Worm (Caenorhabditis elegans) whole organism, late embryonic: ENCODE data around the gene T07F8.1.

ENCODE experiments used
- C38D4.7 ChIP-seq: fragments of 200-800 bp; sonication (Bioruptor generic); optimal IDR thresholded peaks from 2 replicates; lab custom pipeline; 2018; ENCODE audit warnings: mild to moderate bottlenecking, missing genetic modification characterization, moderate library complexity, missing compliant biosample characterization
- F13H6.1 ChIP-seq: sonication (generic microtip); optimal IDR thresholded peaks from 2 replicates; lab custom pipeline; 2016; ENCODE audit warnings: missing genetic modification characterization, missing compliant biosample characterization
- ceh-45 ChIP-seq: fragments of 200-800 bp; sonication (Bioruptor generic); IDR thresholded peaks from 2 replicates; pipeline ENCODE4 v1.3.6; 2022; ENCODE audit warnings: missing genetic modification reagents, missing genetic modification characterization, missing compliant biosample characterization
- ceh-48 ChIP-seq: sonication (generic microtip); optimal IDR thresholded peaks from 2 replicates; lab custom pipeline; 2016; ENCODE audit warnings: missing genetic modification characterization, inconsistent platforms, missing compliant biosample characterization
- dve-1 ChIP-seq: sonication (generic microtip); optimal IDR thresholded peaks from 2 replicates; lab custom pipeline; 2017; ENCODE audit warnings: antibody characterized with exemption, mild to moderate bottlenecking, missing genetic modification characterization, missing compliant biosample characterization
- elt-4 ChIP-seq: sonication (generic microtip); optimal IDR thresholded peaks from 2 replicates; lab custom pipeline; 2016; ENCODE audit warnings: missing genetic modification characterization, missing compliant biosample characterization
- fkh-10 ChIP-seq: fragments of 150-350 bp; optimal IDR thresholded peaks from 2 replicates; lab custom pipeline; 2014; ENCODE audit warnings: missing biosample characterization, missing genetic modification reagents, missing genetic modification characterization
- nfya-1 ChIP-seq: sonication (generic microtip); optimal IDR thresholded peaks from 2 replicates; lab custom pipeline; 2017; ENCODE audit warnings: missing genetic modification characterization, mild to moderate bottlenecking, missing compliant biosample characterization, antibody characterized with exemption, moderate library complexity
- nhr-11 ChIP-seq: fragments of 150-350 bp; optimal IDR thresholded peaks from 2 replicates; lab custom pipeline; 2014; ENCODE audit warnings: missing biosample characterization, missing genetic modification characterization
- odd-2 ChIP-seq: sonication (generic microtip); optimal IDR thresholded peaks from 2 replicates; lab custom pipeline; 2017; ENCODE audit warnings: antibody characterized with exemption, mild to moderate bottlenecking, missing genetic modification characterization, missing compliant biosample characterization
- pqm-1 ChIP-seq: sonication (generic microtip); optimal IDR thresholded peaks from 2 replicates; lab custom pipeline; 2016; ENCODE audit warnings: missing genetic modification characterization, missing compliant biosample characterization
- ref-2 ChIP-seq: sonication (generic microtip); optimal IDR thresholded peaks from 2 replicates; lab custom pipeline; 2016; ENCODE audit warnings: missing genetic modification characterization, missing compliant biosample characterization
- tbx-2 ChIP-seq: sonication (generic microtip); optimal IDR thresholded peaks from 2 replicates; lab custom pipeline; 2016; ENCODE audit warnings: missing genetic modification characterization, missing compliant biosample characterization
- unc-86 ChIP-seq: sonication (generic microtip); optimal IDR thresholded peaks from 2 replicates; lab custom pipeline; 2016; ENCODE audit warnings: missing genetic modification characterization, missing compliant biosample characterization

DNA sequence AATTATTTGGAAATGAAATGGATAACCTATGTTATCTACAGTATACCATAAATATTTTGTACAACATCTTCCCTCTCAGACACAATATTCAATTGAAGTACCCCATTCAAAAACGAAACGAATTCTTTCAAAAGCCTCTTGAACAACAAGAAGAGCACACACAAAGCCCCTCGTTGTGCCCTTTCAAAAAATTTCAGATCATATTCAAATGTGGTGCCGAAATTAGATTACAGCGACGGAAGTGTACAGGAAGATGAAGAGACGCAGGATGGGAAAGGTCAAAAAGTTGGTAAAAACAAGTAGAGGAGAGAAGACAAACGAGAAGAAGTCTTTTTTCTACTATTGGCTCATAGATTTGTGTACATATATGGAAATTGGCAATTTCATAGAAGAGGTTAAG lies 27.9 kb downstream of the T07F8.1 start:
- no peak for TF ChIP-seq ceh-48 (tag; lab: Kevin White, UChicago)
- no peak for TF ChIP-seq unc-86 (tag; lab: Kevin White, UChicago)
- no peak for TF ChIP-seq ref-2
- no peak for TF ChIP-seq nhr-11 (tag; lab: Kevin White, UChicago)
- TF ChIP-seq tbx-2 (tag; lab: Kevin White, UChicago), result no peak
- no peak for TF ChIP-seq dve-1 (tag; lab: Kevin White, UChicago)
- no peak for TF ChIP-seq C38D4.7 (GFP tag; lab: Kevin White, UChicago)
- TF ChIP-seq F13H6.1, result no peak
- TF ChIP-seq fkh-10 (GFP tag; lab: Kevin White, UChicago), result no peak
- TF ChIP-seq nfya-1 (tag; lab: Kevin White, UChicago), result no peak
- no peak for TF ChIP-seq pqm-1
- TF ChIP-seq odd-2, result no peak
- no peak for TF ChIP-seq ceh-45
- TF ChIP-seq elt-4 (tag; lab: Kevin White, UChicago), result no peak
